Fruit fly (Drosophila melanogaster): ENCODE data around the gene CG10565.

Gene CG10565

DNA sequence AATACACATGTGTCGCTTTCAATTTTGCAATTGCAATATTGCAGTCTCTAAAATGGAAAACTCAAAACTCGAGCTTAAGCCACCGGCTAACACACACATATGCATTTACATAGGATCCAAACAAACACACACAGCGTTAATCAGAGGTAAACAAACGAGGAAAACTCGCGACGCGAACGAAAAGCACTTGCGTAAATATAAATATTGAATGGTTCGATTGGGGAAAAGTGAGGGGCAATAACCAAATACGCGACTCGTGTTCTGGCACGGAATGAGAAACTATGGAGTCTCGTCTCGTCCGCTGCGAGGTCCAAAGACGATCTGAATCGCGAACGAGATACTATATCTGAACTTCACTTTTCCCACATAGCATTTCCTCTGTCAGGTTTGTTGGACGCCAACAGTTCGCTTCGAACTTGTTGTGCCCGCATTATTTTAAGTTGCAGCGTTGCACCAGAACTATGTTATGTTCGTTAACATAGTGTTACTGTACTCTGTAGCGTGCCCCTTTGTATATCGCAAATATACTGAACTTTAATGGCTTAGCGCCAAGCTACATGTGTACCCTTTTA lies 5.2 kb downstream of the CG10565 start, which contains the start of gene ko:
TSS of gene ko (minus strand) at position 321 of the 572 bp plus-strand sequence.
- TF ChIP-seq ttk (optimal IDR thresholded peaks at IDR 0.05) (no peak), h (optimal IDR thresholded peaks at IDR 0.05) (no peak), insv (optimal IDR thresholded peaks at IDR 0.05) (no peak), psq (optimal IDR thresholded peaks at IDR 0.05) (no peak), Sin3A (optimal IDR thresholded peaks at IDR 0.05) (no peak), Myc (optimal IDR thresholded peaks at IDR 0.05) (no peak)

DNA sequence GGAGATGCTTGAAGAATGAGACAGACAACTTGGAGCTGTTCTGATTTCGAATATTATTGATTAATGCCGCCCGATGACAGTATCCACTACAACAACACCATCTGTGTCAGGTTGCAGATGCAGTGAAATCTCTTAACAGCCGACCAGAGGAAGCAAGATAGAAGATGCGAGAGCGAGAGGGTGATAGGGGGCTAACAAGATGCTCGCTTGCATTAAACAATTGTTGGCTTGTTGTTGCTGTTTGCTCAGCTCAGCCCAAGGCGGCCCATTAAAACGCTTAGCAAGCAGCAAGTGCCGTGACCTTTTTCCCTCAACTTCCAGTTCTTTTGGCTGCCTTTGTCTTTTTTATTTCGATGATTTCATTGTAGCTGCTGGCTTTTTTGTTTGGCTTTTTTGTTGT lies 6.5 kb downstream of the CG10565 start:
- TF ChIP-seq insv (optimal IDR thresholded peaks at IDR 0.05) (no peak), psq (optimal IDR thresholded peaks at IDR 0.05) (no peak), Myc (optimal IDR thresholded peaks at IDR 0.05) (no peak), ttk (optimal IDR thresholded peaks at IDR 0.05) (no peak), Sin3A (optimal IDR thresholded peaks at IDR 0.05) (no peak), h (optimal IDR thresholded peaks at IDR 0.05) (no peak)

DNA sequence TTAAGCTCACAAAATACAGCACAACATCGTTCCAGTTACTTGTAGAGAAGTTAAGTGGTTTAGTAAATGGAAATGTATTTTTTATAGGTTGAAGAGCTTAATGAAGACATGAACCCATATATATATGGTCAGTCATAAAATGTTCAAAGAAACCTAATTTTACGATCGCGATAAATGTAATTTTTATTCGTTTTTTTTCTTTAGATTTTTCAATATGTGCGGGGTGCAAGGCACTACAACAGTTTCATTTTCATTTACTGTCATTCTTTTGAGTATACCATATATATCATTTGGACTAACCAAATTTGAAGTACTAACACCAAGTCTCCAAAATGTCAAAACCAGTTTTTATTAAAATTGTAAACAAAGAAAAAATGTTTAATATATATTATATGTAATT lies 12.7 kb downstream of the CG10565 start, which contains the start of gene CG33284:
TSS of gene CG33284 (plus strand) at position 301 of the 400 bp plus-strand sequence.
- no peak for TF ChIP-seq ttk (optimal IDR thresholded peaks at IDR 0.05)
- TF ChIP-seq h (optimal IDR thresholded peaks at IDR 0.05) = no peak
- no peak for TF ChIP-seq insv (optimal IDR thresholded peaks at IDR 0.05)
- TF ChIP-seq Sin3A (optimal IDR thresholded peaks at IDR 0.05) = no peak
- TF ChIP-seq Myc (optimal IDR thresholded peaks at IDR 0.05) = no peak
- TF ChIP-seq psq (optimal IDR thresholded peaks at IDR 0.05) = no peak

DNA sequence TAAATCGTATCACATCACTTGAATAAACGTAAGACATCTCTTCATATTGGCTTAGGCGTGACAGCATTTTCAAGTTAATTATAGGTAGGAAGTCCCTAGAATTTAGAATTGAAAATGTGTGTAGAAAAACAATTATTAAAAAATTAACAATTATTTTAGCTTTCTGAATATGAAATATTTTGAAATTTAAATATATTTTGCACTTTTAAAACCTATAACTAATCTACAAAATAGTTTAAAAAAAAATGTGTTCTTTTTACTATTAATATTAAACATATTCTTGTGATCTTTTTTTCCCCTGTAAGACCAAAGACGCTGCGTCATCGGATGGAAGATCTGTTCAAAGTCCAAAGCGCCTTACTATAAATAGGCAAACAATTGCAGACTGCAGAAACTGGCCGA lies 13.6 kb downstream of the CG10565 start:
- no peak for TF ChIP-seq insv (optimal IDR thresholded peaks at IDR 0.05)
- no peak for TF ChIP-seq ttk (optimal IDR thresholded peaks at IDR 0.05)
- no peak for TF ChIP-seq Sin3A (optimal IDR thresholded peaks at IDR 0.05)
- TF ChIP-seq h (optimal IDR thresholded peaks at IDR 0.05) = no peak
- no peak for TF ChIP-seq psq (optimal IDR thresholded peaks at IDR 0.05)
- TF ChIP-seq Myc (optimal IDR thresholded peaks at IDR 0.05) = no peak

dm6 chr3L:21121353-21121752 lies 14.8 kb downstream of the CG10565 start, which contains the start of gene CG43938:
Gene CG43938, plus strand, starts transcription at chr3L:21121653.
- TF ChIP-seq Sin3A (optimal IDR thresholded peaks at IDR 0.05) (no peak), ttk (optimal IDR thresholded peaks at IDR 0.05) (no peak), h (optimal IDR thresholded peaks at IDR 0.05) (no peak), insv (optimal IDR thresholded peaks at IDR 0.05) (no peak), psq (optimal IDR thresholded peaks at IDR 0.05) (no peak), Myc (optimal IDR thresholded peaks at IDR 0.05) (no peak)

DNA sequence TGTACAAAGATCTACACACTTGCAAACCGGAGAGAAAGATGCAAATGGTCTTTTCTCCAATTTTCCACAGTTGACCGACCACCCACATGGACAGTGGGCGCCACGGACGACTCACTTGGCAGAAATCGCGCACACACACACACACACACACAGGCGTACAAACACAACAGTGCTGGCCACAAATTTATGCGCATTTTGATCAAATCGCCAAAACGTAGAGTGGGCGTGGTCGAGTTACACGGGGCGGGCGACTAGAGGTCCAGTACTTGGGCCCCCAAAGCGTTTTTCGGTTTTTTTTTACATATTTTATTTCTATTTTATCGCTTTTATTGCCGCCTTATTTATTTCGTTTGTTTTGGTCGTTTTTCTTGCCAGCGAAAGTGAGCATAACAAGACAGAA lies 17.6 kb downstream of the CG10565 start:
- TF ChIP-seq psq (optimal IDR thresholded peaks at IDR 0.05) (no peak), ttk (optimal IDR thresholded peaks at IDR 0.05) (no peak), Sin3A (optimal IDR thresholded peaks at IDR 0.05) (no peak), insv (optimal IDR thresholded peaks at IDR 0.05) (no peak), h (optimal IDR thresholded peaks at IDR 0.05) (no peak), Myc (optimal IDR thresholded peaks at IDR 0.05) (no peak)

DNA sequence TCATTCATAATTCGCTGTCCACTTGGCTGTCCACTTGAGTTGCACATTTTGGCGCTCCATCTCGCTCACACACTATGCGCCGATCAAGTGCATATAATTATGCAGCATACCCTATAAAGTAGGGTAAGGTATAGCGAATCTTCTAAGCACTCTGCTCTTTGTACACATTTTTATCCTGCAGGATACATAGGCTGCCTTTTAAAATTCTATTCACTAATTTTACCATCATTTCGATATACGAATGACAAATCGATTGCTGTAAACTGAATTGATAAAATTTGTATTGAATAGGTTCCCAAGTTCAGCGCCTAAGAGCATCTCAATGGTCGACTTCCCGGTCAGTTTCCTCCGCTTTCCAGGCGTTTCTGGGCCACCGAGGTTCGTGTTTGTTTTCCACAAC lies 23.1 kb downstream of the CG10565 start:
- TF ChIP-seq ttk (optimal IDR thresholded peaks at IDR 0.05) (no peak), Myc (optimal IDR thresholded peaks at IDR 0.05) (no peak), h (optimal IDR thresholded peaks at IDR 0.05) (no peak), insv (optimal IDR thresholded peaks at IDR 0.05) (no peak), psq (optimal IDR thresholded peaks at IDR 0.05) (no peak), Sin3A (optimal IDR thresholded peaks at IDR 0.05) (no peak)

DNA sequence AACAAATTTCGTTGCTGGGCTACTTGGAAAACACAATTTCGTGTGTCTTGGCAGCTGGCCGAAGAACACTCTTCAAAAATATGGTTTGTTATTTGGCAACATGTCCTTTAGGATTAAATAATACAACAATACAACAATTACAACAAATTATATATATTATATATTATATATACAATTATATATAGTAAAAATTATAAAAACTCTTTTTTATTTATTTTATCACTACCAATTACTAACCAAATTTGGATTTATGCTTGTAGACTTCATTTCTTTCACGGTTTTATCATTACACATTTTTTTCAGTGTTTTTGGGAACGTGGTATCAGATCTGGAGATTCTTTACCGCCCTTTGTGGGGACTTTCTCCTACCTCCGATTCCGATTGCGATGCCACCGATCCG lies 27.7 kb downstream of the CG10565 start:
- TF ChIP-seq insv (optimal IDR thresholded peaks at IDR 0.05) = no peak
- TF ChIP-seq psq (optimal IDR thresholded peaks at IDR 0.05) = no peak
- TF ChIP-seq Myc (optimal IDR thresholded peaks at IDR 0.05) = no peak
- no peak for TF ChIP-seq Sin3A (optimal IDR thresholded peaks at IDR 0.05)
- TF ChIP-seq ttk (optimal IDR thresholded peaks at IDR 0.05) = no peak
- TF ChIP-seq h (optimal IDR thresholded peaks at IDR 0.05) = no peak

dm6 chr3L:21106883-21107282 lies 29.3 kb downstream of the CG10565 start:
- TF ChIP-seq Sin3A (optimal IDR thresholded peaks at IDR 0.05) (no peak), h (optimal IDR thresholded peaks at IDR 0.05) (no peak), ttk (optimal IDR thresholded peaks at IDR 0.05) (no peak), Myc (optimal IDR thresholded peaks at IDR 0.05) (no peak)

- no peak for TF ChIP-seq h (optimal IDR thresholded peaks at IDR 0.05)
- no peak for TF ChIP-seq Myc (optimal IDR thresholded peaks at IDR 0.05)
- TF ChIP-seq psq (optimal IDR thresholded peaks at IDR 0.05) = no peak
- no peak for TF ChIP-seq Sin3A (optimal IDR thresholded peaks at IDR 0.05)
- no peak for TF ChIP-seq ttk (optimal IDR thresholded peaks at IDR 0.05)
- no peak for TF ChIP-seq insv (optimal IDR thresholded peaks at IDR 0.05)
These were observed 31.7 kb downstream of the CG10565 start for dm6 chr3L:21104338-21105018.

DNA sequence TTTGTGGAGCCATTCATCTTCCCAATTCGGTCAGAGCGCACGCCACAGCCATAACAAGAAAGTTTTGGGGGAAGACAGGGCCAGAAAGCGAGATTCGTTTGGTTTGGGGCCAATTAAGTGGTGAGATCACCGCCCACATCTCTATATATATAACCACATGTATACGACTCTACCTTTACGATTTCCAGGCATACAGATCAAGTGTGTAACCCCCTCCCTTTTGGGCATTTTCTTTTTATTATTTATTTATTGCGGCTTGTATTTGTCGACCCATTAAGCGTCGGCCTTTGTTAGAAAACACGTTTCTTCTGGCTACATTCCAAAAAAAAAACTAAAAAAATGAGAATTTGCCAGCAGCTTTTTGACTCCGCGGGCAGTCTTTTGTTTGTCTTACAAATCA lies 34.8 kb downstream of the CG10565 start:
- no peak for TF ChIP-seq insv (optimal IDR thresholded peaks at IDR 0.05)
- no peak for TF ChIP-seq h (optimal IDR thresholded peaks at IDR 0.05)
- no peak for TF ChIP-seq ttk (optimal IDR thresholded peaks at IDR 0.05)
- TF ChIP-seq psq (optimal IDR thresholded peaks at IDR 0.05) = no peak
- no peak for TF ChIP-seq Sin3A (optimal IDR thresholded peaks at IDR 0.05)
- TF ChIP-seq Myc (optimal IDR thresholded peaks at IDR 0.05) = no peak

- no peak for TF ChIP-seq psq (optimal IDR thresholded peaks at IDR 0.05)
- TF ChIP-seq Sin3A (optimal IDR thresholded peaks at IDR 0.05) = no peak
- TF ChIP-seq Myc (optimal IDR thresholded peaks at IDR 0.05) = no peak
- no peak for TF ChIP-seq h (optimal IDR thresholded peaks at IDR 0.05)
- TF ChIP-seq insv (optimal IDR thresholded peaks at IDR 0.05) = no peak
- TF ChIP-seq ttk (optimal IDR thresholded peaks at IDR 0.05) = no peak
These were observed 35.7 kb downstream of the CG10565 start for dm6 chr3L:21100429-21100828.
